Worm (Caenorhabditis elegans) whole organism, L1 larva: Measurements from ENCODE around the gene cup-15.

Source experiments
- C04F5.9 ChIP-seq: sonication (generic microtip); optimal IDR thresholded peaks from 2 replicates; lab custom pipeline; 2016; ENCODE audit warnings: missing genetic modification characterization, missing compliant biosample characterization
- F16B12.6 ChIP-seq: fragments of 150-350 bp; optimal IDR thresholded peaks from 2 replicates; lab custom pipeline; 2014; ENCODE audit warnings: missing biosample characterization, missing genetic modification characterization
- aha-1 ChIP-seq: fragments of 150-350 bp; optimal IDR thresholded peaks from 2 replicates; lab custom pipeline; 2014; ENCODE audit warnings: missing biosample characterization, missing genetic modification characterization
- alr-1 ChIP-seq: fragments of 200-800 bp; sonication (Bioruptor generic); optimal IDR thresholded peaks from 2 replicates; lab custom pipeline; 2018; ENCODE audit warnings: borderline replicate concordance, mild to moderate bottlenecking, missing genetic modification characterization, missing compliant biosample characterization
- blmp-1 ChIP-seq: fragments of 150-350 bp; optimal IDR thresholded peaks from 2 replicates; lab custom pipeline; 2014; ENCODE audit warnings: missing biosample characterization, missing genetic modification characterization
- ceh-8 ChIP-seq: fragments of 200-800 bp; sonication (Bioruptor generic); optimal IDR thresholded peaks from 2 replicates; lab custom pipeline; 2018; ENCODE audit warnings: mild to moderate bottlenecking, missing genetic modification characterization, moderate library complexity, missing compliant biosample characterization
- ceh-88 ChIP-seq: fragments of 200-800 bp; sonication (Bioruptor generic); IDR thresholded peaks from 2 replicates; pipeline ENCODE4 v1.3.6; 2022; ENCODE audit warnings: missing genetic modification characterization, missing compliant biosample characterization
- ceh-90 ChIP-seq: sonication (generic microtip); optimal IDR thresholded peaks from 2 replicates; lab custom pipeline; 2016; ENCODE audit warnings: missing genetic modification characterization, missing compliant biosample characterization
- efl-1 ChIP-seq, 4 experiments: fragments of 150-350 bp; optimal IDR thresholded peaks in 3 of 4; peaks in 1 of 4; 1 replicate in 1 of 4; 2 replicates in 3 of 4; lab custom pipeline; 2014; ENCODE audit warnings: missing biosample characterization in 2 of 4, missing genetic modification characterization in 2 of 4, missing genetic modification reagents in 2 of 4
- egl-13 ChIP-seq: sonication (generic microtip); optimal IDR thresholded peaks from 2 replicates; lab custom pipeline; 2016; ENCODE audit warnings: missing genotype, missing genetic modification reagents, missing genetic modification characterization, missing compliant biosample characterization
- ets-5 ChIP-seq: fragments of 200-800 bp; sonication (Bioruptor generic); IDR thresholded peaks from 2 replicates; pipeline ENCODE4 v1.3.6; 2022; ENCODE audit warnings: missing genetic modification characterization, missing compliant biosample characterization
- fkh-10 ChIP-seq: sonication (generic microtip); optimal IDR thresholded peaks from 2 replicates; lab custom pipeline; 2017; ENCODE audit warnings: missing biosample characterization, missing genetic modification reagents, missing genetic modification characterization
- fos-1 ChIP-seq: fragments of 150-350 bp; optimal IDR thresholded peaks from 2 replicates; lab custom pipeline; 2014; ENCODE audit warnings: missing biosample characterization, missing genetic modification characterization
- irx-1 ChIP-seq: sonication (generic microtip); optimal IDR thresholded peaks from 2 replicates; lab custom pipeline; 2016; ENCODE audit warnings: missing genetic modification characterization, missing compliant biosample characterization
- isw-1 ChIP-seq: fragments of 200-800 bp; sonication (Bioruptor generic); IDR thresholded peaks from 2 replicates; pipeline ENCODE4 v1.3.6; 2022; ENCODE audit warnings: missing genetic modification characterization, missing compliant biosample characterization
- jun-1 ChIP-seq: fragments of 150-350 bp; optimal IDR thresholded peaks from 2 replicates; lab custom pipeline; 2014; ENCODE audit warnings: missing biosample characterization, missing genetic modification reagents, missing genetic modification characterization
- lin-13 ChIP-seq: fragments of 150-350 bp; optimal IDR thresholded peaks from 2 replicates; lab custom pipeline; 2014; ENCODE audit warnings: missing biosample characterization, missing genetic modification reagents, missing genetic modification characterization
- lin-14 ChIP-seq: fragments of 200-800 bp; sonication (Bioruptor generic); optimal IDR thresholded peaks from 2 replicates; lab custom pipeline; 2018; ENCODE audit warnings: mild to moderate bottlenecking, missing genetic modification characterization, moderate library complexity, missing compliant biosample characterization
- lin-15B ChIP-seq: fragments of 150-350 bp; sonication (generic microtip); optimal IDR thresholded peaks from 3 replicates; lab custom pipeline; 2014; ENCODE audit warnings: missing biosample characterization, missing genetic modification characterization
- lsy-2 ChIP-seq, 2 experiments: fragments of 150-350 bp; optimal IDR thresholded peaks; 2 replicates each; lab custom pipeline; 2014; ENCODE audit warnings: missing biosample characterization in 2 of 2, missing genetic modification characterization in 2 of 2
- mab-9 ChIP-seq: fragments of 200-800 bp; sonication (Bioruptor generic); IDR thresholded peaks from 2 replicates; pipeline ENCODE4 v1.3.6; 2022; ENCODE audit warnings: missing genetic modification reagents, missing genetic modification characterization, missing compliant biosample characterization
- mdl-1 ChIP-seq, 2 experiments: fragments of 150-350 bp; optimal IDR thresholded peaks; 2 replicates each; lab custom pipeline; 2014 to 2017; ENCODE audit warnings: missing biosample characterization in 2 of 2, missing genetic modification characterization in 2 of 2, inconsistent platforms in 1 of 2
- mef-2 ChIP-seq: fragments of 150-350 bp; optimal IDR thresholded peaks from 2 replicates; lab custom pipeline; 2014; ENCODE audit warnings: missing biosample characterization, missing genetic modification characterization
- mep-1 ChIP-seq: fragments of 150-350 bp; optimal IDR thresholded peaks from 2 replicates; lab custom pipeline; 2014; ENCODE audit warnings: missing biosample characterization, missing genetic modification characterization
- nhr-12 ChIP-seq: sonication (generic microtip); optimal IDR thresholded peaks from 2 replicates; lab custom pipeline; 2017; ENCODE audit warnings: missing biosample characterization, missing genetic modification characterization
- nhr-19 ChIP-seq: fragments of 200-800 bp; sonication (Bioruptor generic); conservative IDR thresholded peaks from 2 replicates; pipeline ENCODE4 v1.3.6; 2022; ENCODE audit warnings: missing genetic modification characterization, missing compliant biosample characterization
- nhr-20 ChIP-seq: sonication (generic microtip); optimal IDR thresholded peaks from 2 replicates; lab custom pipeline; 2016; ENCODE audit warnings: mild to moderate bottlenecking, missing genetic modification characterization, missing compliant biosample characterization
- nhr-28 ChIP-seq: fragments of 150-350 bp; optimal IDR thresholded peaks from 2 replicates; lab custom pipeline; 2014; ENCODE audit warnings: missing biosample characterization, missing genetic modification characterization
- nhr-47 ChIP-seq: sonication (generic microtip); optimal IDR thresholded peaks from 2 replicates; lab custom pipeline; 2016; ENCODE audit warnings: mild to moderate bottlenecking, missing genetic modification characterization, moderate library complexity, missing compliant biosample characterization
- nhr-76 ChIP-seq: sonication (generic microtip); optimal IDR thresholded peaks from 2 replicates; lab custom pipeline; 2017; ENCODE audit warnings: missing biosample characterization, missing genetic modification characterization
- nhr-77 ChIP-seq: fragments of 150-350 bp; optimal IDR thresholded peaks from 2 replicates; lab custom pipeline; 2014; ENCODE audit warnings: missing biosample characterization, missing genetic modification characterization
- nhr-84 ChIP-seq: sonication (generic microtip); optimal IDR thresholded peaks from 2 replicates; lab custom pipeline; 2017; ENCODE audit warnings: missing biosample characterization, missing genetic modification characterization
- pqm-1 ChIP-seq: sonication (generic microtip); optimal IDR thresholded peaks from 3 replicates; lab custom pipeline; 2017; ENCODE audit warnings: missing biosample characterization, missing genetic modification characterization
- rnt-1 ChIP-seq: sonication (generic microtip); optimal IDR thresholded peaks from 2 replicates; lab custom pipeline; 2016; ENCODE audit warnings: mild to moderate bottlenecking, missing genetic modification characterization, moderate library complexity, missing compliant biosample characterization
- sox-4 ChIP-seq: sonication (generic microtip); optimal IDR thresholded peaks from 2 replicates; lab custom pipeline; 2016; ENCODE audit warnings: missing genetic modification characterization, missing compliant biosample characterization
- sup-37 ChIP-seq: fragments of 200-800 bp; sonication (Bioruptor generic); optimal IDR thresholded peaks from 2 replicates; lab custom pipeline; 2018; ENCODE audit warnings: mild to moderate bottlenecking, missing genetic modification characterization, missing compliant biosample characterization
- tlp-1 ChIP-seq: fragments of 150-350 bp; optimal IDR thresholded peaks from 2 replicates; lab custom pipeline; 2014; ENCODE audit warnings: missing biosample characterization, missing genetic modification characterization
- unc-130 ChIP-seq: fragments of 150-350 bp; optimal IDR thresholded peaks from 2 replicates; lab custom pipeline; 2017; ENCODE audit warnings: missing biosample characterization, missing genetic modification characterization, inconsistent platforms
- unc-62 ChIP-seq: fragments of 150-350 bp; optimal IDR thresholded peaks from 2 replicates; lab custom pipeline; 2014; ENCODE audit warnings: missing biosample characterization, missing genetic modification reagents, missing genetic modification characterization
- unc-86 ChIP-seq: sonication (generic microtip); optimal IDR thresholded peaks from 2 replicates; lab custom pipeline; 2016; ENCODE audit warnings: missing genetic modification characterization, missing compliant biosample characterization
- vab-15 ChIP-seq: sonication (generic microtip); optimal IDR thresholded peaks from 2 replicates; lab custom pipeline; 2017; ENCODE audit warnings: missing genotype, mild to moderate bottlenecking, missing genetic modification characterization, missing compliant biosample characterization
- xbp-1 ChIP-seq: sonication (generic microtip); optimal IDR thresholded peaks from 2 replicates; lab custom pipeline; 2016; ENCODE audit warnings: missing genetic modification characterization, missing compliant biosample characterization
- zag-1 ChIP-seq: fragments of 150-350 bp; optimal IDR thresholded peaks from 2 replicates; lab custom pipeline; 2014; ENCODE audit warnings: missing biosample characterization, missing genetic modification characterization
- zip-4 ChIP-seq: fragments of 200-800 bp; sonication (Bioruptor generic); optimal IDR thresholded peaks from 2 replicates; lab custom pipeline; 2018; ENCODE audit warnings: mild to moderate bottlenecking, missing genetic modification characterization, moderate library complexity, missing compliant biosample characterization
- ztf-4 ChIP-seq: fragments of 150-350 bp; optimal IDR thresholded peaks from 2 replicates; lab custom pipeline; 2014; ENCODE audit warnings: missing biosample characterization, missing genetic modification characterization

The cup-15 gene

DNA sequence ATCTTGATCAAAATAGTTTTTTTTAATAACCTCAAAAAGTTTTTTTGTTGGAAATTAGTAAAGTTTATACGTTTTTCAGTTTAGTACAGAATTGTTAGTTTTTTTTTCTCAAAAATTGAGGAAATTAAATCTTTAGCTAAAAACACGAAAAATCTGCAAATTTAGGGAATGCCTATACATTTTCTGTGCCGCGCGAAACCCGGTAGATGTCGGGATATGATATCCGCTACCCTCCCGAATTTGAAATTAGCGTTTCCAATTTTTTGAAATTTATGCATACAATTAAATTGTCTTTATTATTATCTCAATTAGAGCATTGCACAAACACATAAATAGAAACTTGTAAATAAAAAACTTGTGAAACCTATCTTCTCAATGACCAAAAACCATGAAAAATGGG lies 19.8 kb upstream of the cup-15 start:
- TF ChIP-seq pqm-1 (tag; lab: Kevin White, UChicago) (no peak), nhr-76 (tag; lab: Kevin White, UChicago) (no peak), fkh-10 (GFP tag; lab: Kevin White, UChicago) (no peak), ceh-88 (no peak), ceh-90 (tag; lab: Kevin White, UChicago) (no peak), nhr-84 (tag; lab: Kevin White, UChicago) (no peak), jun-1 (tag; lab: Kevin White, UChicago) (no peak), aha-1 (no peak), F16B12.6 (no peak), efl-1 (optimal IDR thresholded peaks at IDR 0.05; lab: Kevin White, UChicago) (no peak), efl-1 (GFP tag; optimal IDR thresholded peaks at IDR 0.05 in 1 of 2; lab: Kevin White, UChicago) (no peak), unc-86 (no peak), sox-4 (tag; lab: Kevin White, UChicago) (no peak), nhr-77 (tag; lab: Kevin White, UChicago) (no peak)
- TF ChIP-seq, all 84 proteins: peak for 0

DNA sequence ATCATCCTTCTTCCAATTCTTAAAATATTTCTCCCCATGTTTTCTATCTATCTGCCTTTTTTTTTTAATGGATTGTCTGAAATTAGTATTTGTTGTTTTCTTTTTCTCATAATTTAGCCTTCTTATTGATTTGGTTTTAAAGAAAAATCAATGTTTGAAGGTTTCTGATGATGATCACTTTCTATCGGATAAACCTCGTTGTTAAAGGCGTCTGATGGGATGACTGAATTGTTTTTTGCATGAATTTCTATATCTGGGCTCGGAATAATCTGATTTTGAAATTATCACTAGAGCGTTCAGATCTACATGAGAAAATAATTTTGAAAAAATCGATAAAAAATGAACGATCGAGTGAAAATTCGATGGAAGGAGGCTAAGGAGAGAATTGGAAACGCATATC lies 19.1 kb upstream of the cup-15 start, which contains the start of gene scp-1:
Gene scp-1, plus strand, starts transcription at position 301 of the 400 bp plus-strand sequence.
- no peak for TF ChIP-seq nhr-19 (GFP tag; lab: Robert Waterston, UW)
- no peak for TF ChIP-seq alr-1
- TF ChIP-seq ceh-90 (tag; lab: Kevin White, UChicago), result no peak
- no peak for TF ChIP-seq lsy-2 (tag; optimal IDR thresholded peaks at IDR 0.05; lab: Kevin White, UChicago)
- no peak for TF ChIP-seq sup-37 (GFP tag; lab: Kevin White, UChicago)
- TF ChIP-seq, all 84 proteins: peak for 0

DNA sequence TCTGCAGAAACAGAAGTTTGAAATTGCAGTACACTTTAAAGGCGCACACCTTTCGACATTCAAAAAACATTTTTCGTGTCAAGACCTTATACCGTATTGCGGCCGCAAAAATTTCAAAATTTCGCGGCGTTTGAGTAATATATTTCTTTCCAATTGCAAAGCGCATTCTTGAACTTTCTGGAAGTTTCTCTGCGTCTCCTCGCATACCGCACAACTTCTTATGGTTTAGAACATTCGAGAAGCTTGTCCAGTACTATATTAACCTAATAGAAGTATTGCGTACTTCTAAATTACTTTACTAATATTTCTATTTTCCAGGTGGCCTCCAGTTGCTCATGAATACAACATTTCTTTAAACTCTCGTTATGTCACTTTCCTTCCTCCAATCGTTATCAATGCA lies 16.1 kb upstream of the cup-15 start:
- TF ChIP-seq mep-1 (tag; lab: Kevin White, UChicago), result peak; percentile 32
- TF ChIP-seq C04F5.9 (tag; lab: Kevin White, UChicago), result no peak

DNA sequence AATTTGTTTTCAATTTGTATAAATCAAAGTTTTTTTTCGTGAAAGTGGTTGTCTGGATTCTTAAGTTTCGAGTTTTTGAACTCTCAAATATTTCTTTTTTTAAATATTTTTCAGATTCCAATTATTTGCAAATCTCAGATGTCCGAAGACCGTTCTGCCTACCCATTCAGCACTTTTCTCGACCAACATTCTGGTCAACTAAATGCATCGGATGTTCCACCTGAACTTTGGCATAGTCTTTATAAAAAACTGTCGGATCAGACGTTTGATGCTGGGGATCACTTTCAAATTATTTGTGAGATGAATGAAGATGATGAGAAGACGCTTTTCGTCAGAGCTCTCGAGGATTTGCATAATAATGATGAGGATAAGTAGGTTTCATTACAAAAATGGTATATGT lies 13.9 kb upstream of the cup-15 start, which contains the start of gene ttll-12:
Gene ttll-12, plus strand, starts transcription at position 139 of the 400 bp plus-strand sequence.
- TF ChIP-seq F16B12.6, result no peak
- peak; percentile 10 for TF ChIP-seq mep-1 (tag; lab: Kevin White, UChicago)
- TF ChIP-seq, all 84 proteins: peak for 1

DNA sequence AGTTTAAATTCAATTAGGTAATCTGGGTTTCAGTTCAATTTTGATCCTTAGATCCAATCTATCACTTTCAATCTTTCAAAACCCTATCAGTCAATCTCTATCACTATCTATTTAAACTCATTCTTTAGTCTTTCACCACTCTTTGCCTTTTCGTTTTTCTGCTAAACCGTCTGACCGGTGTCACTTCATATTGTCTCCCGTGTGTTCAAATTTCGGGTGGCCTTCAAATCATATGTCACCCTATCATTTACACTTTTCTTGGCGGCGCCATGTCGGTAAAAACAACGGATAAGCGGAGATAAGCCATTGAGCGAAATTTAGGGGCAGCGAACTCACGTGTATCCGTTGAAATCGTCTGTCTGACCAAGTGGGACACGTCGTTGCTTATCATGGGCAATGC lies 8.8 kb upstream of the cup-15 start:
- TF ChIP-seq mdl-1 (tag; optimal IDR thresholded peaks at IDR 0.05; lab: Kevin White, UChicago) (peak in 1 of 2 experiments; percentile 70), nhr-28 (tag; lab: Kevin White, UChicago) (no peak), nhr-12 (tag; lab: Kevin White, UChicago) (no peak), lin-14 (peak; percentile 84), vab-15 (tag; lab: Kevin White, UChicago) (no peak), tlp-1 (no peak), unc-62 (no peak), blmp-1 (peak; percentile 96), efl-1 (optimal IDR thresholded peaks at IDR 0.05; lab: Kevin White, UChicago) (no peak), efl-1 (GFP tag; optimal IDR thresholded peaks at IDR 0.05 in 1 of 2; lab: Kevin White, UChicago) (no peak), nhr-20 (tag; lab: Kevin White, UChicago) (peak; percentile 80), mab-9 (GFP tag; lab: Robert Waterston, UW) (no peak), mef-2 (tag; lab: Kevin White, UChicago) (no peak), zag-1 (tag; lab: Kevin White, UChicago) (no peak), lin-13 (GFP tag; lab: Kevin White, UChicago) (no peak), jun-1 (tag; lab: Kevin White, UChicago) (no peak), unc-130 (tag; lab: Kevin White, UChicago) (peak; percentile 18), xbp-1 (tag; lab: Kevin White, UChicago) (no peak), ceh-90 (tag; lab: Kevin White, UChicago) (no peak), ztf-4 (no peak), F16B12.6 (no peak), egl-13 (tag; lab: Kevin White, UChicago) (no peak), aha-1 (no peak), ceh-8 (GFP tag; lab: Kevin White, UChicago) (no peak), nhr-84 (tag; lab: Kevin White, UChicago) (no peak), lin-15B (tag; lab: Kevin White, UChicago) (no peak), zip-4 (GFP tag; lab: Kevin White, UChicago) (no peak), rnt-1 (tag; lab: Kevin White, UChicago) (no peak), isw-1 (GFP tag; lab: Robert Waterston, UW) (no peak), fos-1 (tag; lab: Kevin White, UChicago) (no peak), irx-1 (tag; lab: Kevin White, UChicago) (no peak), ets-5 (GFP tag; lab: Robert Waterston, UW) (no peak), nhr-47 (tag; lab: Kevin White, UChicago) (peak; percentile 36)
